Worm (Caenorhabditis elegans) whole organism, L2 larva: Measurements from ENCODE around the gene str-56.

Experiments used
- egl-27 ChIP-seq: sonication (generic microtip); optimal IDR thresholded peaks from 3 replicates; lab custom pipeline; 2017; ENCODE audit warnings: missing biosample characterization, missing genetic modification reagents, missing genetic modification characterization
- fos-1 ChIP-seq: fragments of 150-350 bp; optimal IDR thresholded peaks from 2 replicates; lab custom pipeline; 2014; ENCODE audit warnings: missing biosample characterization, missing genetic modification characterization
- nhr-11 ChIP-seq: fragments of 150-350 bp; optimal IDR thresholded peaks from 2 replicates; lab custom pipeline; 2014; ENCODE audit warnings: missing biosample characterization, missing genetic modification characterization
- skn-1 ChIP-seq: sonication (generic microtip); optimal IDR thresholded peaks from 2 replicates; lab custom pipeline; 2017; ENCODE audit warnings: missing biosample characterization, missing genetic modification characterization

- TF ChIP-seq egl-27 (no peak), nhr-11 (tag; lab: Kevin White, UChicago) (no peak), fos-1 (tag; lab: Kevin White, UChicago) (no peak), skn-1 (no peak)
Observed at ce11 chrV:15867373-15867772, 5.0 kb upstream of the str-56 start, which contains the start of gene fbxa-197.
